Worm (Caenorhabditis elegans) whole organism, early embryonic: ENCODE results near the gene T07C12.10.

Experiments used
- ama-1 ChIP-seq: fragments of 150-350 bp; optimal IDR thresholded peaks from 2 replicates; lab custom pipeline; 2014
- ceh-13 ChIP-seq: fragments of 200-800 bp; sonication (Bioruptor generic); optimal IDR thresholded peaks from 2 replicates; lab custom pipeline; 2018; ENCODE audit warnings: mild to moderate bottlenecking, missing genetic modification characterization, missing compliant biosample characterization
- ceh-36 ChIP-seq: sonication (generic microtip); optimal IDR thresholded peaks from 2 replicates; lab custom pipeline; 2016; ENCODE audit warnings: missing genetic modification characterization, inconsistent platforms, missing compliant biosample characterization
- ets-7 ChIP-seq: sonication (generic microtip); optimal IDR thresholded peaks from 2 replicates; lab custom pipeline; 2016; ENCODE audit warnings: missing genotype, missing genetic modification characterization, missing compliant biosample characterization
- flt-1 ChIP-seq: fragments of 200-800 bp; sonication (Bioruptor generic); IDR thresholded peaks from 2 replicates; pipeline ENCODE4 v1.3.6; 2022; ENCODE audit warnings: missing genetic modification characterization, missing compliant biosample characterization
- pes-1 ChIP-seq: fragments of 200-800 bp; sonication (Bioruptor generic); IDR thresholded peaks from 2 replicates; pipeline ENCODE4 v1.3.6; 2022; ENCODE audit warnings: missing genetic modification reagents, missing genetic modification characterization, missing compliant biosample characterization
- scrt-1 ChIP-seq: fragments of 200-800 bp; sonication (Bioruptor generic); IDR thresholded peaks from 2 replicates; pipeline ENCODE4 v1.3.6; 2022; ENCODE audit warnings: missing genetic modification characterization, missing compliant biosample characterization
- tra-4 ChIP-seq: sonication (generic microtip); optimal IDR thresholded peaks from 2 replicates; lab custom pipeline; 2017; ENCODE audit warnings: missing genetic modification characterization, missing compliant biosample characterization

- TF ChIP-seq ama-1 (lab: Kevin White, UChicago) (no peak), flt-1 (GFP tag; lab: Robert Waterston, UW) (no peak), scrt-1 (no peak), ceh-36 (tag; lab: Kevin White, UChicago) (no peak), ceh-13 (GFP tag; lab: Kevin White, UChicago) (no peak), ets-7 (tag; lab: Kevin White, UChicago) (no peak), pes-1 (GFP tag; lab: Robert Waterston, UW) (no peak), tra-4 (tag; lab: Kevin White, UChicago) (no peak)
Observed at ce11 chrV:9952396-9952795, 7.9 kb downstream of the T07C12.10 start, which contains the start of gene mam-5.
